Worm (Caenorhabditis elegans): Measurements from ENCODE around the gene rha-2.

DNA sequence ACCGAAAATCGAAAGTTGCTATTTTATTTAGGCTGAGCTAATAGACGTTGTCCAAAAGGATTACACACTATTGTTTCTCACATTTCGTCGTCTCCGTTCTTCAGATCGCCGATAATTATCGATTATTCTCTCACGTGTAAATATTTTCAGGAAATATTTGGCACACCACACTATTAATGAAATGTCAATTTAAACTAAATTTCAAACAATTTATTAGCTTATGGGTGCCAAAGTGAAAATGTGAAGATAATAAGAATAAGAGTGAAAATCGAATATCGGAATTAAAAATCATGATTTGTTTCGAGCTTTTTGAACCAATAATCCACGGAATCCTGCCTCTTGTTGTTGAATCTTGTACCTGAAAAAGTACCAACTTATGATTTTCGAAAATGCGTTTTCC is 2.2 kb upstream of the rha-2 start, which contains the start of gene C06E1.11:
- TF ChIP-seq ceh-31 (tag; optimal IDR thresholded peaks at IDR 0.05) (no peak), rnt-1 (tag; optimal IDR thresholded peaks at IDR 0.05) (no peak), Y22D7AL.16 (tag; optimal IDR thresholded peaks at IDR 0.05) (no peak), ceh-18 (tag; optimal IDR thresholded peaks at IDR 0.05) (no peak), pqm-1 (tag; optimal IDR thresholded peaks at IDR 0.05) (no peak), ceh-14 (tag; optimal IDR thresholded peaks at IDR 0.05) (no peak)

All from whole organism, late embryonic.